Fruit fly (Drosophila melanogaster): ENCODE data around the gene Axn.
A peak's percentile ranks its signal among the peaks of the same experiment; 100 is the strongest.

The Axn gene

dm6 chr3R:30022452-30023028 lies at the start of gene Axn, which contains the start of gene RpS28a:
Gene Axn, plus strand, starts transcription at chr3R:30022842.
Gene RpS28a, minus strand, starts transcription at chr3R:30022648.
- TF ChIP-seq noc (tag; optimal IDR thresholded peaks at IDR 0.05): no peak

- no peak for TF ChIP-seq noc (tag; optimal IDR thresholded peaks at IDR 0.05)
Measured at dm6 chr3R:29978595-29978994, 44.0 kb upstream of the Axn start.

- no peak for TF ChIP-seq noc (tag; optimal IDR thresholded peaks at IDR 0.05)
Measured at dm6 chr3R:29981479-29981878, 41.2 kb upstream of the Axn start.

dm6 chr3R:29982027-29982426 lies 40.6 kb upstream of the Axn start:
- TF ChIP-seq noc (tag; optimal IDR thresholded peaks at IDR 0.05): no peak

dm6 chr3R:29983073-29983544 lies 39.5 kb upstream of the Axn start, which contains the start of gene CG7896:
Gene CG7896, plus strand, starts transcription at chr3R:29983426.
- TF ChIP-seq noc (tag; optimal IDR thresholded peaks at IDR 0.05): peak; percentile 75

dm6 chr3R:29983886-29984285 lies 38.8 kb upstream of the Axn start:
- TF ChIP-seq noc (tag; optimal IDR thresholded peaks at IDR 0.05): no peak

- TF ChIP-seq noc (tag; optimal IDR thresholded peaks at IDR 0.05): no peak
Measured at dm6 chr3R:29985219-29985618, 37.4 kb upstream of the Axn start.

- TF ChIP-seq noc (tag; optimal IDR thresholded peaks at IDR 0.05): no peak
Measured at dm6 chr3R:29990681-29991080, 32.0 kb upstream of the Axn start.

dm6 chr3R:29993134-29993533 lies 29.5 kb upstream of the Axn start, which contains the start of gene Acph-1:
Gene Acph-1, minus strand, starts transcription at chr3R:29993411.
- TF ChIP-seq noc (tag; optimal IDR thresholded peaks at IDR 0.05): no peak

- no peak for TF ChIP-seq noc (tag; optimal IDR thresholded peaks at IDR 0.05)
Measured at dm6 chr3R:29995035-29995434, 27.6 kb upstream of the Axn start, which contains the start of the genes CG7903 and Sas-6. Gene CG7903, minus strand, starts transcription at chr3R:29995231. Gene Sas-6, plus strand, starts transcription at chr3R:29995357.

dm6 chr3R:29997607-29998236 lies 24.9 kb upstream of the Axn start, which contains the start of the genes CG15525 and CG11504:
Gene CG15525, minus strand, starts transcription at chr3R:29997676.
Gene CG11504, plus strand, starts transcription at chr3R:29997900.
- TF ChIP-seq noc (tag; optimal IDR thresholded peaks at IDR 0.05): no peak

dm6 chr3R:29999495-29999894 lies 23.1 kb upstream of the Axn start, which contains the start of gene CG34298:
Gene CG34298, plus strand, starts transcription at chr3R:29999795.
- no peak for TF ChIP-seq noc (tag; optimal IDR thresholded peaks at IDR 0.05)

- TF ChIP-seq noc (tag; optimal IDR thresholded peaks at IDR 0.05): no peak
Measured at dm6 chr3R:30000286-30000685, 22.4 kb upstream of the Axn start, which contains the start of gene Tace. Gene Tace, plus strand, starts transcription at chr3R:30000530.

dm6 chr3R:30004648-30005047 lies 18.0 kb upstream of the Axn start, which contains the start of the genes Nlp and Nph:
Gene Nlp, plus strand, starts transcription at chr3R:30004785.
Gene Nph, minus strand, starts transcription at chr3R:30004861.
- TF ChIP-seq noc (tag; optimal IDR thresholded peaks at IDR 0.05): peak; percentile 34

dm6 chr3R:30005332-30005979 lies 17.2 kb upstream of the Axn start:
- TF ChIP-seq noc (tag; optimal IDR thresholded peaks at IDR 0.05): no peak

- TF ChIP-seq noc (tag; optimal IDR thresholded peaks at IDR 0.05): no peak
Measured at dm6 chr3R:30009173-30009572, 13.5 kb upstream of the Axn start, which contains the start of gene CG7912. Gene CG7912, minus strand, starts transcription at chr3R:30009189.

Data from whole organism, larva.